Fruit fly (Drosophila melanogaster): Measurements from ENCODE around the gene mthl15.

Gene mthl15

dm6 chr2L:10237725-10238446 is at the start of gene mthl15:
Gene mthl15, minus strand, starts transcription at chr2L:10238317.
- TF ChIP-seq cg (GFP tag; optimal IDR thresholded peaks at IDR 0.05): peak; percentile 68
- TF ChIP-seq ase (GFP tag; IDR thresholded peaks at IDR 0.05): no peak
- peak in 1 of 2 experiments; percentile 62 for TF ChIP-seq eve (GFP tag; optimal IDR thresholded peaks at IDR 0.05)
- TF ChIP-seq CG2875 (GFP tag; optimal IDR thresholded peaks at IDR 0.05): no peak
- TF ChIP-seq CG12299 (tag; optimal IDR thresholded peaks at IDR 0.05): peak; percentile 5
- peak; percentile 52 for TF ChIP-seq sd (tag; optimal IDR thresholded peaks at IDR 0.05)
- TF ChIP-seq CG6765 (GFP tag; optimal IDR thresholded peaks at IDR 0.05): peak; percentile 34
- TF ChIP-seq Deaf1 (tag; optimal IDR thresholded peaks at IDR 0.05): peak; percentile 72
- TF ChIP-seq CG6791 (GFP tag; IDR thresholded peaks at IDR 0.05; ENCODE audit: partially characterized antibody): no peak
- TF ChIP-seq CG33557 (GFP tag; optimal IDR thresholded peaks at IDR 0.05): peak; percentile 36
- TF ChIP-seq salm (tag; optimal IDR thresholded peaks at IDR 0.05): peak; percentile 29
- TF ChIP-seq hth (optimal IDR thresholded peaks at IDR 0.05): no peak
- TF ChIP-seq Hr51 (GFP tag; optimal IDR thresholded peaks at IDR 0.05): no peak
- TF ChIP-seq fru (optimal IDR thresholded peaks at IDR 0.05): no peak
- no peak for TF ChIP-seq ranshi (GFP tag; IDR thresholded peaks at IDR 0.05)
- no peak for TF ChIP-seq p53 (GFP tag; optimal IDR thresholded peaks at IDR 0.05)
- TF ChIP-seq CG9215 (GFP tag; IDR thresholded peaks at IDR 0.05): no peak
- TF ChIP-seq CG8290 (GFP tag; optimal IDR thresholded peaks at IDR 0.05): no peak
- TF ChIP-seq CG8290 (tag; optimal IDR thresholded peaks at IDR 0.05): peak in 1 of 2 experiments; percentile 44
- TF ChIP-seq HmgZ (tag; optimal IDR thresholded peaks at IDR 0.05): peak; percentile 54
- peak; percentile 28 for TF ChIP-seq grn (GFP tag; optimal IDR thresholded peaks at IDR 0.05)
- no peak for TF ChIP-seq HHEX (GFP tag; optimal IDR thresholded peaks at IDR 0.05)
- TF ChIP-seq NC2α (GFP tag; optimal IDR thresholded peaks at IDR 0.05): peak; percentile 22
- TF ChIP-seq Asciz (GFP tag; optimal IDR thresholded peaks at IDR 0.05): peak; percentile 5
- peak; percentile 63 for TF ChIP-seq CG1603 (tag; optimal IDR thresholded peaks at IDR 0.05)
- peak; percentile 22 for TF ChIP-seq CG17912 (GFP tag; optimal IDR thresholded peaks at IDR 0.05)
- peak; percentile 6 for TF ChIP-seq crc (GFP tag; optimal IDR thresholded peaks at IDR 0.05)
- TF ChIP-seq Kr (GFP tag; optimal IDR thresholded peaks at IDR 0.05): peak; percentile 0
- peak; percentile 19 for TF ChIP-seq Fer1 (GFP tag; optimal IDR thresholded peaks at IDR 0.05)
- TF ChIP-seq sug (tag; optimal IDR thresholded peaks at IDR 0.05): peak; percentile 94
- peak in 1 of 2 experiments; percentile 75 for TF ChIP-seq Pdp1 (GFP tag; optimal IDR thresholded peaks at IDR 0.05)
- TF ChIP-seq Nf-YA (GFP tag; IDR thresholded peaks at IDR 0.05): no peak
- no peak for TF ChIP-seq Opbp (GFP tag; IDR thresholded peaks at IDR 0.05; ENCODE audit: partially characterized antibody)
- peak; percentile 32 for TF ChIP-seq zen (tag; optimal IDR thresholded peaks at IDR 0.05)
- no peak for TF ChIP-seq gsb (GFP tag; IDR thresholded peaks at IDR 0.05)
- peak; percentile 20 for TF ChIP-seq CG17802 (tag; optimal IDR thresholded peaks at IDR 0.05)
- TF ChIP-seq CG12219 (GFP tag; optimal IDR thresholded peaks at IDR 0.05): peak; percentile 31
- no peak for TF ChIP-seq pnt (GFP tag; optimal IDR thresholded peaks at IDR 0.05)
- no peak for TF ChIP-seq ttk (GFP tag; IDR thresholded peaks at IDR 0.05)
- TF ChIP-seq CG11398 (GFP tag; optimal IDR thresholded peaks at IDR 0.05): no peak
- peak; percentile 9 for TF ChIP-seq CG13424 (tag; optimal IDR thresholded peaks at IDR 0.05)
- no peak for TF ChIP-seq CG10274 (GFP tag; optimal IDR thresholded peaks at IDR 0.05)
- TF ChIP-seq tin (GFP tag; optimal IDR thresholded peaks at IDR 0.05): no peak
- no peak for TF ChIP-seq CG1647 (GFP tag; optimal IDR thresholded peaks at IDR 0.05)
- TF ChIP-seq Med (GFP tag): peak; percentile 73
- TF ChIP-seq hbn (GFP tag; IDR thresholded peaks at IDR 0.05; ENCODE audit: partially characterized antibody): no peak
- TF ChIP-seq CG11723 (GFP tag; optimal IDR thresholded peaks at IDR 0.05): peak; percentile 19
- peak; percentile 64 for TF ChIP-seq sens (GFP tag)
- no peak for TF ChIP-seq CG3163 (GFP tag; optimal IDR thresholded peaks at IDR 0.05)
- 0 out of 3 replicates have a peak, but pooled peaks have one; percentile 39 for TF ChIP-seq HLH4C (GFP tag; IDR thresholded peaks at IDR 0.05; ENCODE audit: partially characterized antibody)

Measured in whole organism, embryonic.